Fruit fly (Drosophila melanogaster) whole organism, prepupa: ENCODE results near the gene CG8066.

Experiments used
- Blimp-1 ChIP-seq: fragments of 200-800 bp; sonication (Bioruptor generic); optimal IDR thresholded peaks from 3 replicates; lab custom pipeline; 2017; ENCODE audit warnings: missing biosample characterization, missing genetic modification characterization, mild to moderate bottlenecking, moderate library complexity, missing genetic modification reagents
- CG10631 ChIP-seq: fragments of 200-800 bp; sonication (Bioruptor generic); optimal IDR thresholded peaks from 2 replicates; lab custom pipeline; 2016; ENCODE audit warnings: missing biosample characterization, missing genetic modification characterization
- CG11762 ChIP-seq: fragments of 200-800 bp; sonication (Bioruptor generic); optimal IDR thresholded peaks from 3 replicates; lab custom pipeline; 2016; ENCODE audit warnings: missing biosample characterization, missing genetic modification characterization; ENCODE audit not compliant: insufficient read depth
- CG11902 ChIP-seq: fragments of 200-800 bp; sonication (Bioruptor generic); optimal IDR thresholded peaks from 3 replicates; lab custom pipeline; 2016; ENCODE audit warnings: missing biosample characterization, missing genetic modification characterization
- CG1621 ChIP-seq: fragments of 200-800 bp; sonication (Bioruptor generic); optimal IDR thresholded peaks from 3 replicates; lab custom pipeline; 2018; ENCODE audit warnings: missing biosample characterization, mild to moderate bottlenecking, missing genetic modification characterization
- CG16779 ChIP-seq: fragments of 200-800 bp; sonication (Bioruptor generic); optimal IDR thresholded peaks from 3 replicates; lab custom pipeline; 2017; ENCODE audit warnings: missing biosample characterization, mild to moderate bottlenecking, missing genetic modification characterization
- CG3032 ChIP-seq: fragments of 200-800 bp; optimal IDR thresholded peaks from 2 replicates; lab custom pipeline; 2019; ENCODE audit warnings: missing biosample characterization, mild to moderate bottlenecking, missing genetic modification characterization, moderate library complexity
- CG31627 ChIP-seq: fragments of 200-800 bp; sonication (Bioruptor generic); optimal IDR thresholded peaks from 3 replicates; lab custom pipeline; 2016; ENCODE audit warnings: missing biosample characterization, missing genetic modification characterization
- CG32006 ChIP-seq: fragments of 200-800 bp; sonication (Bioruptor generic); optimal IDR thresholded peaks from 3 replicates; lab custom pipeline; 2017; ENCODE audit warnings: missing biosample characterization, mild to moderate bottlenecking, missing genetic modification characterization
- CG34406 ChIP-seq: fragments of 200-800 bp; sonication (Bioruptor generic); optimal IDR thresholded peaks from 3 replicates; lab custom pipeline; 2016; ENCODE audit warnings: missing biosample characterization, missing genetic modification characterization
- CG3919 ChIP-seq: fragments of 200-800 bp; sonication (Bioruptor generic); optimal IDR thresholded peaks from 3 replicates; lab custom pipeline; 2016; ENCODE audit warnings: missing biosample characterization, missing genetic modification characterization
- CG6163 ChIP-seq: fragments of 200-800 bp; sonication (Bioruptor generic); IDR thresholded peaks from 3 replicates; pipeline ENCODE4 v1.3.6; 2022; ENCODE audit warnings: missing biosample characterization, missing genetic modification characterization
- CG6276 ChIP-seq: fragments of 200-800 bp; sonication (Bioruptor generic); optimal IDR thresholded peaks from 2 replicates; lab custom pipeline; 2017; ENCODE audit warnings: missing biosample characterization, mild to moderate bottlenecking, missing genetic modification characterization
- CG6854 ChIP-seq: fragments of 200-800 bp; sonication (Bioruptor generic); optimal IDR thresholded peaks from 2 replicates; lab custom pipeline; 2017; ENCODE audit warnings: missing biosample characterization, mild to moderate bottlenecking, missing genetic modification characterization
- CG7368 ChIP-seq: fragments of 200-800 bp; sonication (Bioruptor generic); optimal IDR thresholded peaks from 3 replicates; lab custom pipeline; 2016; ENCODE audit warnings: missing biosample characterization, missing genetic modification characterization
- CG8119 ChIP-seq: fragments of 200-800 bp; sonication (Bioruptor generic); IDR thresholded peaks from 3 replicates; pipeline ENCODE4 v1.3.6; 2022; ENCODE audit warnings: missing biosample characterization, missing genetic modification characterization
- CG8632 ChIP-seq: fragments of 200-800 bp; sonication (Bioruptor generic); optimal IDR thresholded peaks from 3 replicates; lab custom pipeline; 2016; ENCODE audit warnings: missing biosample characterization, missing genetic modification characterization
- CG9139 ChIP-seq: fragments of 200-800 bp; sonication (Bioruptor generic); optimal IDR thresholded peaks from 3 replicates; lab custom pipeline; 2017; ENCODE audit warnings: missing biosample characterization, mild to moderate bottlenecking, missing genetic modification characterization
- Eip75B ChIP-seq: fragments of 200-800 bp; sonication (Bioruptor generic); optimal IDR thresholded peaks from 3 replicates; lab custom pipeline; 2016; ENCODE audit warnings: missing biosample characterization, missing genetic modification characterization
- Eip78C ChIP-seq: fragments of 200-800 bp; sonication (Bioruptor generic); peaks from one replicate; lab custom pipeline; 2016; ENCODE audit warnings: missing biosample characterization, missing genetic modification characterization
- Ets21C ChIP-seq: fragments of 200-800 bp; sonication (Bioruptor generic); optimal IDR thresholded peaks from 3 replicates; lab custom pipeline; 2016; ENCODE audit warnings: missing biosample characterization, missing genetic modification characterization
- Ets96B ChIP-seq: fragments of 200-800 bp; optimal IDR thresholded peaks from 2 replicates; lab custom pipeline; 2019; ENCODE audit warnings: missing biosample characterization, mild to moderate bottlenecking, missing genetic modification characterization, moderate library complexity
- Hr38 ChIP-seq: sonication (Bioruptor generic); optimal IDR thresholded peaks from 2 replicates; lab custom pipeline; 2016; ENCODE audit warnings: missing biosample characterization, missing genetic modification characterization
- Hr39 ChIP-seq: fragments of 200-800 bp; sonication (Bioruptor generic); optimal IDR thresholded peaks from 2 replicates; lab custom pipeline; 2016; ENCODE audit warnings: missing biosample characterization, missing genetic modification characterization
- Lpt ChIP-seq: fragments of 200-800 bp; sonication (Bioruptor generic); optimal IDR thresholded peaks from 3 replicates; lab custom pipeline; 2016; ENCODE audit warnings: missing biosample characterization, missing genetic modification characterization
- Met ChIP-seq: fragments of 200-800 bp; sonication (Bioruptor generic); optimal IDR thresholded peaks from 3 replicates; lab custom pipeline; 2016; ENCODE audit warnings: missing biosample characterization, missing genetic modification characterization
- OdsH ChIP-seq: fragments of 200-800 bp; sonication (Bioruptor generic); optimal IDR thresholded peaks from 3 replicates; lab custom pipeline; 2016; ENCODE audit warnings: missing biosample characterization, missing genetic modification characterization
- Sox102F ChIP-seq: fragments of 200-800 bp; sonication (Bioruptor generic); optimal IDR thresholded peaks from 2 replicates; lab custom pipeline; 2016; ENCODE audit warnings: missing biosample characterization, mild to moderate bottlenecking, missing genetic modification characterization
- Sox14 ChIP-seq: fragments of 200-800 bp; sonication (Bioruptor generic); optimal IDR thresholded peaks from 3 replicates; lab custom pipeline; 2016; ENCODE audit warnings: missing biosample characterization, missing genetic modification characterization
- achi ChIP-seq: fragments of 200-800 bp; sonication (Bioruptor generic); optimal IDR thresholded peaks from 3 replicates; lab custom pipeline; 2016; ENCODE audit warnings: missing biosample characterization, missing genetic modification characterization
- acj6 ChIP-seq: fragments of 200-800 bp; sonication (Bioruptor generic); optimal IDR thresholded peaks from 3 replicates; lab custom pipeline; 2016; ENCODE audit warnings: missing biosample characterization, missing genetic modification characterization
- cyc ChIP-seq: fragments of 200-800 bp; sonication (Bioruptor generic); optimal IDR thresholded peaks from 3 replicates; lab custom pipeline; 2016; ENCODE audit warnings: missing biosample characterization, missing genetic modification characterization
- dac ChIP-seq: fragments of 200-800 bp; sonication (Bioruptor generic); optimal IDR thresholded peaks from 2 replicates; lab custom pipeline; 2017; ENCODE audit warnings: missing biosample characterization, mild to moderate bottlenecking, missing genetic modification characterization
- dsx ChIP-seq: fragments of 200-800 bp; optimal IDR thresholded peaks from 3 replicates; lab custom pipeline; 2019; ENCODE audit warnings: missing biosample characterization, mild to moderate bottlenecking, missing genetic modification characterization, moderate library complexity; ENCODE audit not compliant: poor library complexity, severe bottlenecking
- eg ChIP-seq: fragments of 200-800 bp; sonication (Bioruptor generic); IDR thresholded peaks from 3 replicates; pipeline ENCODE4 v1.3.6; 2022; ENCODE audit warnings: missing biosample characterization, missing genetic modification characterization
- fd85E ChIP-seq: fragments of 200-800 bp; sonication (Bioruptor generic); optimal IDR thresholded peaks from 3 replicates; lab custom pipeline; 2016; ENCODE audit warnings: missing biosample characterization, missing genetic modification characterization
- fkh ChIP-seq: fragments of 200-800 bp; sonication (Bioruptor generic); optimal IDR thresholded peaks from 3 replicates; lab custom pipeline; 2017; ENCODE audit warnings: missing biosample characterization, mild to moderate bottlenecking, missing genetic modification characterization, moderate library complexity
- lz ChIP-seq: fragments of 200-800 bp; sonication (Bioruptor generic); optimal IDR thresholded peaks from 3 replicates; lab custom pipeline; 2016; ENCODE audit warnings: missing biosample characterization, missing genetic modification characterization
- net ChIP-seq: fragments of 200-800 bp; sonication (Bioruptor generic); optimal IDR thresholded peaks from 3 replicates; lab custom pipeline; 2016; ENCODE audit warnings: missing biosample characterization, missing genetic modification characterization
- pdm3 ChIP-seq: fragments of 200-800 bp; sonication (Bioruptor generic); optimal IDR thresholded peaks from 3 replicates; lab custom pipeline; 2016; ENCODE audit warnings: missing biosample characterization, missing genetic modification characterization
- salr ChIP-seq, 2 experiments: fragments of 200-800 bp; sonication (Bioruptor generic); optimal IDR thresholded peaks; 3 replicates each; lab custom pipeline; 2016 to 2018; ENCODE audit warnings: missing biosample characterization in 2 of 2, missing genetic modification characterization in 2 of 2, mild to moderate bottlenecking in 1 of 2
- spab ChIP-seq: fragments of 200-800 bp; sonication (Bioruptor generic); optimal IDR thresholded peaks from 2 replicates; lab custom pipeline; 2017; ENCODE audit warnings: missing biosample characterization, mild to moderate bottlenecking, missing genetic modification characterization, missing genetic modification reagents
- ss ChIP-seq, 2 experiments: fragments of 200-800 bp; sonication (Bioruptor generic); optimal IDR thresholded peaks; 2 replicates in 1 of 2; 3 replicates in 1 of 2; lab custom pipeline; 2017 to 2018; ENCODE audit warnings: mild to moderate bottlenecking in 2 of 2, missing biosample characterization in 2 of 2, missing genetic modification characterization in 2 of 2, moderate library complexity in 1 of 2
- svp ChIP-seq: fragments of 200-800 bp; sonication (Bioruptor generic); peaks from one replicate; lab custom pipeline; 2016; ENCODE audit warnings: missing biosample characterization, missing genetic modification characterization
- vri ChIP-seq: fragments of 200-800 bp; sonication (Bioruptor generic); optimal IDR thresholded peaks from 3 replicates; lab custom pipeline; 2016; ENCODE audit warnings: missing biosample characterization, mild to moderate bottlenecking, missing genetic modification characterization

The CG8066 gene

DNA sequence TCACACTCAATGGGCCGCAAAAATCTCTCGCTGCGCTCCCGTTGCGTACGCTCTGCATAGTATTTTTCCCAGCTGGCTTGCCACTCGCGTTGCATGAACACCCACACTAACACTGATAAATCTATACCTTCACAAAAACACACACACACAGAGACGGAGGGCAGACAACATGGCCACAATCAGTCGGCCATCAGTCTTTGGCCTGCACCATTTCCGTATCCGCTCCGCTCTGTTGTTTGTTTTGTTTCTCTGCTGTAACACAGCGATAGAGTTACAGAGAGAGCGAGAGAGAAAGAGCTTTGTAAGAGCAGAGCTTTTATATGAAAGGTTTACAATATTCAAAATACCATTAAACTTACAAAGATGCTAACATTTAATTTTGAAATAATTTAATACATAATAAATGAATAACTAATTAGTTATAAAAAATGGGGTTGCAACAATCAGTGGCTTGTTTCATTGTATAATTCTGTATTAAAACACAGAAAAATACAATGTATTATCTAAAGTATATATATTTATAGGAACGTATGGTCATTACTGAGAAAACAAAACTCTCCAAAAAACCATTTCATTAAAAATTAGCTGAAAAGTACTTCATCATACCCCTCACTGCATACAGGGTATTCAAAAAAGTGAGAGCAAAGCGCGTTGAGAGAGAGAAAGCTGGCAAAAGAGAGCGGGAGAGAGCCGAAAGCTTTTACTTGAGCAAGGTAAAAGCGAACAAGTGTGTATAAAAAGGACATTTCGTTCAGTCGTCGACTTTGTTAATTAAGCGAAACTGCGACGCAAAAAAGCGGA, 40.4 kb upstream of the CG8066 start, which contains the start of gene CG14853 (continued):
- TF ChIP-seq Blimp-1 (GFP tag; lab: Kevin White, UChicago) (no peak), CG3919 (peak; percentile 21), dsx (GFP tag; lab: Kevin White, UChicago) (peak; percentile 27), fd85E (GFP tag; lab: Kevin White, UChicago) (no peak), CG8632 (GFP tag; lab: Kevin White, UChicago) (peak; percentile 47), achi (GFP tag; lab: Kevin White, UChicago) (peak; percentile 71), CG34406 (GFP tag; lab: Kevin White, UChicago) (peak; percentile 68), CG11902 (GFP tag; lab: Kevin White, UChicago) (no peak), CG32006 (GFP tag; lab: Kevin White, UChicago) (peak; percentile 78), salr (GFP tag; optimal IDR thresholded peaks at IDR 0.05; lab: Kevin White, UChicago) (peak; percentile 5 to 53), CG31627 (GFP tag; lab: Kevin White, UChicago) (peak; percentile 16), fkh (peak; percentile 63), CG8119 (GFP tag; lab: Robert Waterston, UW) (peak; percentile 79), CG7368 (GFP tag; lab: Kevin White, UChicago) (no peak), ss (GFP tag; optimal IDR thresholded peaks at IDR 0.05; lab: Kevin White, UChicago) (peak in 1 of 2 experiments; percentile 60), spab (no peak), Eip75B (GFP tag; lab: Kevin White, UChicago) (peak; percentile 9), CG6163 (peak; percentile 36; the same call in 2 of the 3 replicates), net (GFP tag; lab: Kevin White, UChicago) (peak; percentile 65), CG6276 (peak; percentile 31), Hr39 (peak; percentile 18), vri (GFP tag; lab: Kevin White, UChicago) (peak; percentile 42), pdm3 (peak; percentile 33), Lpt (no peak), CG11762 (GFP tag; lab: Kevin White, UChicago) (no peak), svp (GFP tag; lab: Kevin White, UChicago) (peak; percentile 50), CG9139 (peak; percentile 48), CG16779 (peak; percentile 3), OdsH (GFP tag; lab: Kevin White, UChicago) (peak; percentile 73), CG10631 (peak; percentile 39), acj6 (GFP tag; lab: Kevin White, UChicago) (peak; percentile 59), Sox102F (GFP tag; lab: Kevin White, UChicago) (peak; percentile 19), CG6854 (GFP tag; lab: Kevin White, UChicago) (no peak), lz (GFP tag; lab: Kevin White, UChicago) (no peak), Ets96B (tag; lab: Kevin White, UChicago) (peak; percentile 67)

- TF ChIP-seq Hr38 (GFP tag; lab: Kevin White, UChicago) (no peak), lz (GFP tag; lab: Kevin White, UChicago) (no peak), Ets96B (tag; lab: Kevin White, UChicago) (peak; percentile 61), acj6 (GFP tag; lab: Kevin White, UChicago) (peak; percentile 42), Eip75B (GFP tag; lab: Kevin White, UChicago) (peak; percentile 25), CG1621 (tag; lab: Kevin White, UChicago) (peak; percentile 35), Hr39 (no peak), CG6276 (peak; percentile 13), Blimp-1 (GFP tag; lab: Kevin White, UChicago) (no peak), dac (GFP tag; lab: Kevin White, UChicago) (no peak), net (GFP tag; lab: Kevin White, UChicago) (no peak), OdsH (GFP tag; lab: Kevin White, UChicago) (peak; percentile 36), CG11762 (GFP tag; lab: Kevin White, UChicago) (peak; percentile 35), CG16779 (no peak), CG7368 (GFP tag; lab: Kevin White, UChicago) (no peak), Eip78C (GFP tag; lab: Kevin White, UChicago) (peak; percentile 79), salr (GFP tag; optimal IDR thresholded peaks at IDR 0.05; lab: Kevin White, UChicago) (peak in 1 of 2 experiments; percentile 21), Ets21C (no peak), fd85E (GFP tag; lab: Kevin White, UChicago) (no peak), CG34406 (GFP tag; lab: Kevin White, UChicago) (peak; percentile 45), spab (peak; percentile 48), Met (GFP tag; lab: Kevin White, UChicago) (no peak), cyc (no peak), CG3919 (peak; percentile 49), CG10631 (peak; percentile 55), CG8119 (GFP tag; lab: Robert Waterston, UW) (peak; percentile 55; the same call in 1 of the 3 replicates), CG3032 (tag; lab: Kevin White, UChicago) (peak; percentile 66), eg (GFP tag; lab: Robert Waterston, UW) (peak; percentile 66), CG6163 (0 out of 3 replicates have a peak, but pooled peaks have one; percentile 21), Sox14 (GFP tag; lab: Kevin White, UChicago) (no peak)
Measured at dm6 chr3R:14597935-14598424, 29.3 kb upstream of the CG8066 start.
